Worm (Caenorhabditis elegans): ENCODE results near the gene prx-1.

- TF ChIP-seq flt-1 (GFP tag; IDR thresholded peaks at IDR 0.05) (no peak), ztf-23 (GFP tag; IDR thresholded peaks at IDR 0.05) (no peak), T22C8.4 (GFP tag; IDR thresholded peaks at IDR 0.05) (no peak), ztf-29 (GFP tag; IDR thresholded peaks at IDR 0.05) (no peak), med-1 (GFP tag; optimal IDR thresholded peaks at IDR 0.05; ENCODE audit: insufficient read depth) (no peak), klf-2 (GFP tag; conservative IDR thresholded peaks at IDR 0.05) (no peak), ref-1 (GFP tag; conservative IDR thresholded peaks at IDR 0.05) (no peak)
Measured at ce11 chrX:14359571-14359970, 45.8 kb downstream of the prx-1 start.
